Worm (Caenorhabditis elegans) whole organism, L3 larva: ENCODE data around the gene F14H12.17.
A peak's percentile ranks its signal among the peaks of the same experiment; 100 is the strongest.
"Not testable (repeated sequence)": the region's sequence is repeated elsewhere in the genome, so short reads cannot be mapped to it uniquely, and the experiment has no call there.

Source experiments
- ceh-28 ChIP-seq: fragments of 150-350 bp; optimal IDR thresholded peaks from 2 replicates; lab custom pipeline; 2014; ENCODE audit warnings: missing biosample characterization, missing genetic modification reagents, missing genetic modification characterization
- ceh-82 ChIP-seq: fragments of 150-350 bp; optimal IDR thresholded peaks from 2 replicates; lab custom pipeline; 2014; ENCODE audit warnings: missing biosample characterization, missing genetic modification characterization
- ceh-9 ChIP-seq: sonication (generic microtip); optimal IDR thresholded peaks from 2 replicates; lab custom pipeline; 2018; ENCODE audit warnings: missing biosample characterization, missing genetic modification characterization
- egl-5 ChIP-seq: fragments of 150-350 bp; optimal IDR thresholded peaks from 2 replicates; lab custom pipeline; 2017; ENCODE audit warnings: missing biosample characterization, missing genetic modification reagents, missing genetic modification characterization, inconsistent platforms
- elt-2 ChIP-seq: sonication (generic microtip); optimal IDR thresholded peaks from 2 replicates; lab custom pipeline; 2016; ENCODE audit warnings: missing genetic modification reagents, mild to moderate bottlenecking, missing genetic modification characterization, missing compliant biosample characterization
- eor-1 ChIP-seq, 2 experiments: fragments of 150-350 bp; optimal IDR thresholded peaks; 2 replicates each; lab custom pipeline; 2014 to 2018; ENCODE audit warnings: missing biosample characterization in 2 of 2, missing genetic modification characterization in 2 of 2
- fkh-10 ChIP-seq: sonication (generic microtip); optimal IDR thresholded peaks from 2 replicates; lab custom pipeline; 2017; ENCODE audit warnings: missing biosample characterization, missing genetic modification reagents, missing genetic modification characterization
- fos-1 ChIP-seq: fragments of 150-350 bp; optimal IDR thresholded peaks from 2 replicates; lab custom pipeline; 2014; ENCODE audit warnings: missing biosample characterization, missing genetic modification characterization
- lin-15B ChIP-seq: fragments of 150-350 bp; optimal IDR thresholded peaks from 2 replicates; lab custom pipeline; 2014; ENCODE audit warnings: missing biosample characterization, missing genetic modification characterization
- lin-39 ChIP-seq: fragments of 150-350 bp; optimal IDR thresholded peaks from 2 replicates; lab custom pipeline; 2018; ENCODE audit warnings: missing biosample characterization, missing genetic modification reagents, missing genetic modification characterization
- mdl-1 ChIP-seq: fragments of 150-350 bp; optimal IDR thresholded peaks from 2 replicates; lab custom pipeline; 2014; ENCODE audit warnings: missing biosample characterization, missing genetic modification characterization
- nhr-11 ChIP-seq: fragments of 150-350 bp; optimal IDR thresholded peaks from 2 replicates; lab custom pipeline; 2014; ENCODE audit warnings: missing biosample characterization, missing genetic modification characterization
- nhr-12 ChIP-seq: fragments of 150-350 bp; optimal IDR thresholded peaks from 2 replicates; lab custom pipeline; 2014; ENCODE audit warnings: missing biosample characterization, missing genetic modification characterization
- nhr-23 ChIP-seq: fragments of 150-350 bp; optimal IDR thresholded peaks from 2 replicates; lab custom pipeline; 2014; ENCODE audit warnings: missing biosample characterization, missing genetic modification reagents, missing genetic modification characterization
- nhr-25 ChIP-seq: sonication (generic microtip); optimal IDR thresholded peaks from 2 replicates; lab custom pipeline; 2017; ENCODE audit warnings: missing biosample characterization, missing genetic modification characterization
- nhr-43 ChIP-seq: sonication (generic microtip); optimal IDR thresholded peaks from 2 replicates; lab custom pipeline; 2016; ENCODE audit warnings: mild to moderate bottlenecking, missing genetic modification characterization, missing compliant biosample characterization; ENCODE audit not compliant: poor library complexity, severe bottlenecking
- nhr-77 ChIP-seq: fragments of 150-350 bp; optimal IDR thresholded peaks from 2 replicates; lab custom pipeline; 2014; ENCODE audit warnings: missing biosample characterization, missing genetic modification characterization
- pha-4 ChIP-seq: fragments of 150-350 bp; optimal IDR thresholded peaks from 2 replicates; lab custom pipeline; 2014; ENCODE audit warnings: missing biosample characterization, missing genetic modification reagents, missing genetic modification characterization
- sea-2 ChIP-seq: fragments of 150-350 bp; sonication (generic microtip); optimal IDR thresholded peaks from 4 replicates; lab custom pipeline; 2014; ENCODE audit warnings: missing biosample characterization, missing genetic modification reagents, missing genetic modification characterization
- zag-1 ChIP-seq: fragments of 150-350 bp; optimal IDR thresholded peaks from 2 replicates; lab custom pipeline; 2014; ENCODE audit warnings: missing biosample characterization, missing genetic modification characterization

The F14H12.17 gene

ce11 chrX:4332305-4332704 lies 30.8 kb downstream of the F14H12.17 start, which contains the start of gene C24A8.6:
C24A8.6 (minus strand) TSS chrX:4332405.
- not testable (repeated sequence) for TF ChIP-seq lin-15B; nhr-12 (tag; lab: Kevin White, UChicago); ceh-28 (tag; lab: Kevin White, UChicago)

DNA sequence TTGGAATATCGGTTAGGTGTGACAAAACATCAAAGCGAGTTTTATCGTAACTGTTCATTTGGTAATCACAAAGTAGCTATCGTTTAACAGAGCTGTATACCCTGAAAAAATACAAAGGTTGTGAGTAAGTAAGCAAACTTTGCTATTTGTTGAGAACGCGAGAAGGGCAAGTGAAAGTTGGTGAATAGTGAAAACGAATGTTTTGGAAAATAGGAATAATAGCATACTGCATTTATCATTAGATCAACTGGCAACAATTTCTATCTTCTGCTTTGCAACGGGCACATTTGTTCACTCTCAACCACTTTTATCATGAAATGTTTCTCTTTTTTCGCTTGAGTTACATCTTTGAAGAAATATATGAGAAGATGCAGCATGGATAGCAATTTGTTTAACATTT lies 34.3 kb downstream of the F14H12.17 start, which contains the start of gene C24A8.5:
TSS of gene C24A8.5 (minus strand) at position 101 of the 400 bp plus-strand sequence.
- no peak for TF ChIP-seq eor-1 (tag; optimal IDR thresholded peaks at IDR 0.05; lab: Kevin White, UChicago)
- no peak for TF ChIP-seq nhr-77 (tag; lab: Kevin White, UChicago)
- no peak for TF ChIP-seq nhr-25
- no peak for TF ChIP-seq nhr-23 (tag; lab: Kevin White, UChicago)
- no peak for TF ChIP-seq fos-1
- TF ChIP-seq ceh-28 (tag; lab: Kevin White, UChicago) = no peak

DNA sequence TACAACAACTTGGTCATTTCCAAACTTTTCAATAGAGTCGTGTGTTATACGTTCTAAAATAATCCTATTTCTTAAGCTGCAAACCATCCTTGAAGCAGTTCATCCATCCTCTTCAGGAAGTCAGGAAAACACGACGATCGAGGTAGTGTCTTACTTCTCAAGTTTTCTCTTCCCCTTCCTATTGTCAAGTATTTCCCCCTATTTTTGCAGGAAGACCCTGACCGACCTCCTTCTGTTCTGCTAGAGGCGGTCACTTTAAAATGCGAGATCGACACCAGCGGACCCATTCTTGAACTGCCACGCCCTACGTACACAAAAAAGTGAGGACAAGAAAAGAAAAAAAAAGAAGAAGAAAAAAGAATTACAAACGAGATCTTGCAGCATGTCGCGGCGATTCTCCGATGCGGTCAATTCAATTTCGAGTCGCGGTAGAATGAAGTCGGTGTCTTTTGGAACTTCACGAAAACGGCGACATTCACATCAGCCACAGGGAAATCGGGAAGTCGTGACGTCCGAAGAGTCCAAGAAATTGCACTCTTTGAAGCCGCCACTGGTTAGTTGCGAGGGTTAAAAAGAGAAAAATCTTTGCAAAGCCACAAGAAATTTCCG lies 40.1 kb downstream of the F14H12.17 start:
- TF ChIP-seq sea-2 (GFP tag; lab: Kevin White, UChicago) (no peak), ceh-82 (tag; lab: Kevin White, UChicago) (no peak), fkh-10 (peak; percentile 76), mdl-1 (tag; lab: Kevin White, UChicago) (no peak)
- TF ChIP-seq, all 47 proteins: peak for 1

- TF ChIP-seq egl-5 (tag; lab: Kevin White, UChicago) = no peak
- no peak for TF ChIP-seq zag-1 (tag; lab: Kevin White, UChicago)
- TF ChIP-seq nhr-11 (tag; lab: Kevin White, UChicago) = no peak
- no peak for TF ChIP-seq nhr-12 (tag; lab: Kevin White, UChicago)
- no peak for TF ChIP-seq nhr-43 (tag; lab: Kevin White, UChicago)
- TF ChIP-seq ceh-9 (tag; lab: Kevin White, UChicago) = no peak
- TF ChIP-seq elt-2 (tag; lab: Kevin White, UChicago) = no peak
- no peak for TF ChIP-seq pha-4 (tag; lab: Kevin White, UChicago)
These were observed 42.5 kb downstream of the F14H12.17 start, which contains the start of gene dop-6 for ce11 chrX:4320563-4320962. dop-6 (plus strand) TSS chrX:4320863.

- TF ChIP-seq fkh-10 (peak; percentile 97), lin-39 (tag; lab: Kevin White, UChicago) (no peak)
These were observed 46.0 kb downstream of the F14H12.17 start for ce11 chrX:4317095-4317494.

- TF ChIP-seq fkh-10 = peak; percentile 87
- TF ChIP-seq egl-5 (tag; lab: Kevin White, UChicago) = no peak
These were observed 48.2 kb downstream of the F14H12.17 start for ce11 chrX:4314939-4315338.
